Worm (Caenorhabditis elegans) whole organism, L4 larva: ENCODE data around the gene popl-5.

ENCODE experiments used
- F10B5.3 ChIP-seq: sonication (generic microtip); optimal IDR thresholded peaks from 2 replicates; lab custom pipeline; 2016; ENCODE audit warnings: mild to moderate bottlenecking, missing genetic modification characterization, missing compliant biosample characterization
- F37D6.2 ChIP-seq: sonication (generic microtip); optimal IDR thresholded peaks from 2 replicates; lab custom pipeline; 2016; ENCODE audit warnings: mild to moderate bottlenecking, missing genetic modification characterization, missing compliant biosample characterization
- F44E2.7 ChIP-seq: fragments of 200-800 bp; sonication (Bioruptor generic); IDR thresholded peaks from 2 replicates; pipeline ENCODE4 v2.1.2; 2022; ENCODE audit warnings: missing genetic modification characterization, missing compliant biosample characterization
- T20F7.1 ChIP-seq: fragments of 200-800 bp; sonication (Bioruptor generic); optimal IDR thresholded peaks from 2 replicates; lab custom pipeline; 2018; ENCODE audit warnings: mild to moderate bottlenecking, missing genetic modification characterization, missing compliant biosample characterization
- aha-1 ChIP-seq: fragments of 150-350 bp; peaks from one replicate; lab custom pipeline; 2014; ENCODE audit warnings: missing biosample characterization, missing genetic modification characterization
- aly-2 ChIP-seq: sonication (generic microtip); optimal IDR thresholded peaks from 2 replicates; lab custom pipeline; 2018; ENCODE audit warnings: missing biosample characterization, missing genetic modification characterization
- ama-1 ChIP-seq: fragments of 150-350 bp; optimal IDR thresholded peaks from 2 replicates; lab custom pipeline; 2014; ENCODE audit warnings: inconsistent platforms, mixed read lengths
- attf-4 ChIP-seq: sonication (generic microtip); optimal IDR thresholded peaks from 3 replicates; lab custom pipeline; 2017; ENCODE audit warnings: missing biosample characterization, missing genetic modification characterization
- ceh-20 ChIP-seq: fragments of 200-800 bp; sonication (Bioruptor generic); IDR thresholded peaks from 2 replicates; pipeline ENCODE4 v1.3.6; 2022; ENCODE audit warnings: missing genetic modification reagents, missing genetic modification characterization, missing compliant biosample characterization
- ceh-62 ChIP-seq: sonication (generic microtip); optimal IDR thresholded peaks from 2 replicates; lab custom pipeline; 2017; ENCODE audit warnings: missing biosample characterization, missing genetic modification characterization
- cey-2 ChIP-seq: sonication (generic microtip); optimal IDR thresholded peaks from 3 replicates; lab custom pipeline; 2017; ENCODE audit warnings: missing genetic modification characterization, mild to moderate bottlenecking, missing compliant biosample characterization, antibody characterized with exemption, borderline replicate concordance; ENCODE audit not compliant: insufficient read depth
- dmd-6 ChIP-seq: fragments of 200-800 bp; sonication (Bioruptor generic); IDR thresholded peaks from 2 replicates; pipeline ENCODE4 v1.3.6; 2022; ENCODE audit warnings: missing genetic modification reagents, missing genetic modification characterization, missing compliant biosample characterization
- dmd-8 ChIP-seq: fragments of 200-800 bp; sonication (Bioruptor generic); IDR thresholded peaks from 2 replicates; pipeline ENCODE4 v1.3.6; 2022; ENCODE audit warnings: missing genetic modification characterization, missing compliant biosample characterization
- egl-27 ChIP-seq: sonication (generic microtip); optimal IDR thresholded peaks from 3 replicates; lab custom pipeline; 2017; ENCODE audit warnings: missing biosample characterization, missing genetic modification reagents, missing genetic modification characterization
- egl-43 ChIP-seq: fragments of 200-800 bp; sonication (Bioruptor generic); IDR thresholded peaks from 2 replicates; pipeline ENCODE4 v1.3.6; 2022; ENCODE audit warnings: missing genetic modification reagents, missing genetic modification characterization, missing compliant biosample characterization
- gei-8 ChIP-seq: fragments of 200-800 bp; sonication (Bioruptor generic); optimal IDR thresholded peaks from 2 replicates; lab custom pipeline; 2018; ENCODE audit warnings: mild to moderate bottlenecking, missing genetic modification characterization, missing compliant biosample characterization
- hlh-11 ChIP-seq: fragments of 200-800 bp; sonication (Bioruptor generic); optimal IDR thresholded peaks from 2 replicates; lab custom pipeline; 2018; ENCODE audit warnings: mild to moderate bottlenecking, missing genetic modification characterization, missing compliant biosample characterization
- hlh-30 ChIP-seq: sonication (generic microtip); optimal IDR thresholded peaks from 2 replicates; lab custom pipeline; 2017; ENCODE audit warnings: antibody characterized with exemption, mild to moderate bottlenecking, missing genetic modification characterization, missing compliant biosample characterization; ENCODE audit not compliant: insufficient read depth
- hmg-1.1 ChIP-seq: fragments of 200-800 bp; sonication (Bioruptor generic); IDR thresholded peaks from 2 replicates; pipeline ENCODE4 v1.3.6; 2022; ENCODE audit warnings: missing genetic modification reagents, missing genetic modification characterization, missing compliant biosample characterization
- lim-7 ChIP-seq: fragments of 200-800 bp; sonication (Bioruptor generic); IDR thresholded peaks from 2 replicates; pipeline ENCODE4 v1.3.6; 2022; ENCODE audit warnings: missing genetic modification characterization, missing compliant biosample characterization
- lin-1 ChIP-seq: fragments of 200-800 bp; sonication (Bioruptor generic); IDR thresholded peaks from 2 replicates; pipeline ENCODE4 v1.3.6; 2022; ENCODE audit warnings: missing genetic modification reagents, missing genetic modification characterization, missing compliant biosample characterization
- lin-15B ChIP-seq: fragments of 150-350 bp; sonication (generic microtip); optimal IDR thresholded peaks from 3 replicates; lab custom pipeline; 2014; ENCODE audit warnings: missing biosample characterization, missing genetic modification characterization
- lin-29 ChIP-seq: fragments of 200-800 bp; sonication (Bioruptor generic); IDR thresholded peaks from 2 replicates; pipeline ENCODE4 v1.3.6; 2022; ENCODE audit warnings: missing genetic modification reagents, missing genetic modification characterization, missing compliant biosample characterization
- lin-38 ChIP-seq: fragments of 200-800 bp; sonication (Bioruptor generic); IDR thresholded peaks from 2 replicates; pipeline ENCODE4 v1.3.6; 2022; ENCODE audit warnings: missing genetic modification reagents, missing genetic modification characterization, missing compliant biosample characterization
- lin-39 ChIP-seq: fragments of 150-350 bp; optimal IDR thresholded peaks from 2 replicates; lab custom pipeline; 2014; ENCODE audit warnings: missing biosample characterization, missing genetic modification reagents, missing genetic modification characterization
- madf-5 ChIP-seq, 2 experiments: fragments of 200-800 bp; sonication (Bioruptor generic); IDR thresholded peaks; 2 replicates each; pipeline ENCODE4 v1.3.6; 2022; ENCODE audit warnings: missing compliant biosample characterization in 2 of 2, missing genetic modification characterization in 2 of 2
- madf-9 ChIP-seq: fragments of 200-800 bp; sonication (Bioruptor generic); conservative IDR thresholded peaks from 2 replicates; pipeline ENCODE4 v1.3.6; 2022; ENCODE audit warnings: missing genetic modification reagents, missing genetic modification characterization, missing compliant biosample characterization
- mdt-29 ChIP-seq: fragments of 200-800 bp; sonication (Bioruptor generic); IDR thresholded peaks from 2 replicates; pipeline ENCODE4 v1.3.6; 2022; ENCODE audit warnings: missing genetic modification reagents, missing genetic modification characterization, missing compliant biosample characterization
- mes-2 ChIP-seq: sonication (generic microtip); optimal IDR thresholded peaks from 2 replicates; lab custom pipeline; 2016; ENCODE audit warnings: missing genotype, mild to moderate bottlenecking, missing genetic modification characterization, missing compliant biosample characterization; ENCODE audit not compliant: poor library complexity, severe bottlenecking
- mxl-3 ChIP-seq: fragments of 200-800 bp; sonication (Bioruptor generic); optimal IDR thresholded peaks from 2 replicates; lab custom pipeline; 2018; ENCODE audit warnings: mild to moderate bottlenecking, missing genetic modification characterization, missing compliant biosample characterization
- nhr-10 ChIP-seq: fragments of 150-350 bp; optimal IDR thresholded peaks from 2 replicates; lab custom pipeline; 2014; ENCODE audit warnings: missing biosample characterization, missing genetic modification characterization
- nhr-102 ChIP-seq: sonication (generic microtip); optimal IDR thresholded peaks from 2 replicates; lab custom pipeline; 2016; ENCODE audit warnings: mild to moderate bottlenecking, missing genetic modification characterization, moderate library complexity, missing compliant biosample characterization
- nhr-11 ChIP-seq: fragments of 150-350 bp; optimal IDR thresholded peaks from 2 replicates; lab custom pipeline; 2014; ENCODE audit warnings: missing biosample characterization, missing genetic modification characterization
- nhr-237 ChIP-seq: sonication (generic microtip); optimal IDR thresholded peaks from 2 replicates; lab custom pipeline; 2017; ENCODE audit warnings: missing biosample characterization, missing genetic modification characterization
- nhr-77 ChIP-seq: fragments of 150-350 bp; optimal IDR thresholded peaks from 2 replicates; lab custom pipeline; 2014; ENCODE audit warnings: missing biosample characterization, missing genetic modification characterization
- php-3 ChIP-seq: fragments of 200-800 bp; sonication (Bioruptor generic); IDR thresholded peaks from 2 replicates; pipeline ENCODE4 v1.3.6; 2022; ENCODE audit warnings: missing genetic modification reagents, missing genetic modification characterization, missing compliant biosample characterization
- pqm-1 ChIP-seq: sonication (generic microtip); optimal IDR thresholded peaks from 2 replicates; lab custom pipeline; 2017; ENCODE audit warnings: missing biosample characterization, missing genetic modification characterization
- rbr-2 ChIP-seq: sonication (generic microtip); optimal IDR thresholded peaks from 2 replicates; lab custom pipeline; 2016; ENCODE audit warnings: missing genotype, missing genetic modification characterization, missing compliant biosample characterization
- snpc-4 ChIP-seq: fragments of 150-350 bp; optimal IDR thresholded peaks from 2 replicates; lab custom pipeline; 2014; ENCODE audit warnings: missing biosample characterization, missing genetic modification characterization
- spr-1 ChIP-seq: sonication (generic microtip); optimal IDR thresholded peaks from 2 replicates; lab custom pipeline; 2016; ENCODE audit warnings: mild to moderate bottlenecking, missing genetic modification characterization, missing compliant biosample characterization
- tag-97 ChIP-seq: fragments of 200-800 bp; sonication (Bioruptor generic); IDR thresholded peaks from 2 replicates; pipeline ENCODE4 v1.3.6; 2022; ENCODE audit warnings: missing genetic modification characterization, missing compliant biosample characterization
- tra-1 ChIP-seq: fragments of 200-800 bp; sonication (Bioruptor generic); IDR thresholded peaks from 2 replicates; pipeline ENCODE4 v1.3.6; 2022; ENCODE audit warnings: missing genetic modification reagents, missing genetic modification characterization, missing compliant biosample characterization
- unc-130 ChIP-seq: sonication (generic microtip); optimal IDR thresholded peaks from 2 replicates; lab custom pipeline; 2016; ENCODE audit warnings: missing genetic modification reagents, missing genetic modification characterization, missing compliant biosample characterization
- zfp-3 ChIP-seq: fragments of 200-800 bp; sonication (Bioruptor generic); conservative IDR thresholded peaks from 2 replicates; pipeline ENCODE4 v1.3.6; 2022; ENCODE audit warnings: missing genetic modification reagents, missing genetic modification characterization, missing compliant biosample characterization
- zip-11 ChIP-seq: fragments of 200-800 bp; sonication (Bioruptor generic); IDR thresholded peaks from 2 replicates; pipeline ENCODE4 v1.3.6; 2022; ENCODE audit warnings: missing genetic modification characterization, missing compliant biosample characterization
- zip-2 ChIP-seq: fragments of 150-350 bp; optimal IDR thresholded peaks from 2 replicates; lab custom pipeline; 2014; ENCODE audit warnings: missing biosample characterization, missing genetic modification characterization
- ztf-11 ChIP-seq: fragments of 150-350 bp; optimal IDR thresholded peaks from 2 replicates; lab custom pipeline; 2014; ENCODE audit warnings: missing biosample characterization, missing genetic modification characterization
- ztf-7 ChIP-seq: fragments of 150-350 bp; optimal IDR thresholded peaks from 2 replicates; lab custom pipeline; 2014; ENCODE audit warnings: missing biosample characterization, missing genetic modification characterization

popl-5 gene

DNA sequence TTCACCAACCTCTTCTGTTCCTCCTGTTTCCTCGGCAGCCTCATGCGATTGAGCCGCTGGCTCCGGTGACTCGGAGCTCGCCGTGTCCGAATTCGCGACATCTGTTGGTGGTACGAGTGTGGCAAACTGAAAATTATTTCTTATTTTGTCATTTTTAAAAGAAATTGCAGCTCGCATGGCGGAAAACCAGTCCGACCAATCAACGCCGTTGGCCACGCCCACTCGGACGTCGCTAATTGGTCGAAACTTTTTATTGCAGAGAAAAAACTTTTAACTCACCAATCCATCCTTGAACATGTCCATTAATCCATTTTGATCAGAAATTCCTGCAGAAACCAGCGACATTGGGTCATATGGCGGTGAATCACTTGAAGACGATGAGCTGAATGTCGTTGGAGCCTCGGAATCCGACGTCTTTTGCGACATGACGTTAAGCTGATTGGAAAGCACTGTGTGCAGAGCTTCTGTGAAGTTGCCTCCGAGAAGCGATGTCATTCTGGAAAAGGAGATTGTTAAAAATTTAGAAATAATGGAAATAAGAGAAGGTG is 16.8 kb downstream of the popl-5 start, which contains the start of gene bed-2:
Gene bed-2, minus strand, starts transcription at position 498 of the 548 bp plus-strand sequence.
- TF ChIP-seq aha-1: peak; percentile 61
- no peak for TF ChIP-seq cey-2 (tag; lab: Kevin White, UChicago)

DNA sequence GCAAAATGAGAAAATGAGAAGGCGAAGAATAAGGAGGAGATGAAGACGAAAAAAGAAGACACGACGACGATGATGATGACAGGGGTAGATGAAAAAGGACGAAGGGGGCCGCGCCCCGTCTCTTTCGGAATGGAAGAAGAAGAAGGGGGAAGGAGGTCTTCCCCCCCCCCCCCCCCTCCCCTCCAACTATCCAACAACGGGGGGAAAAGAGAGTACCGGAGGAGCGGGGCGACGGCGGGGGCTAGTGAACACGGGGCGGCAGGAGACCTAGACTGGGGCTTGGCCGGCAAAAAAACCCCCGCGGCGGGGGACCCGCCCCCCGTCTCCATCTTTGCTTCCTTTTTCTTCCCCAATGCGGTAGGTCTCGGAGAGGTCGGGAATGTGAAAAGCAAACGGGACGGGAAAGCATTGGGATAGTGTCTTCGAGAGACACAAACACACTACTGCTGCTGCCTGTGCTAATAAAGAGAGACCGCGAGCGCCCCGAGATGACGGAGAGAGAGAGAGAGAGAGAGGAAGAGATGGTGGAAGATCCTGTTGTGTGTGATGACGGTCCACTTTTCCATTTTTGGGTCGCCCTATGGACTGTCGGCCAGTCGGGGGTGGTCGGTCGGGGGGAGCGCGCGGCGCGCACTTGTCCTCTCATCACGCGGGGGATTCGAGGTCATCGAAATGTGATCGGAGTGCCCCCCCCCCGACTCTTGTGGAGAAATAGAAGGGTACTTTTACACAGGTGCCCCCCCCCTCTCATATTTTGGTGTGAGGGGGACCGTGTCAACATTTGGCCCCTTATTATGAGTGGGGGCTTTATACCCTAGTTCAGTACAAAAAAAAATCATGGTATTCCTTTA is 19.3 kb downstream of the popl-5 start:
- TF ChIP-seq madf-5 (GFP tag; IDR thresholded peaks at IDR 0.05; lab: Robert Waterston, UW): no peak
- TF ChIP-seq F10B5.3 (tag; lab: Kevin White, UChicago): no peak
- no peak for TF ChIP-seq F44E2.7 (GFP tag; lab: Robert Waterston, UW)
- no peak for TF ChIP-seq zip-11
- TF ChIP-seq lin-39 (tag; lab: Kevin White, UChicago): no peak
- peak; percentile 51 for TF ChIP-seq hlh-30 (tag; lab: Kevin White, UChicago)
- TF ChIP-seq F37D6.2 (tag; lab: Kevin White, UChicago): no peak
- no peak for TF ChIP-seq lin-1 (GFP tag; lab: Robert Waterston, UW)
- peak; percentile 80 for TF ChIP-seq aha-1
- no peak for TF ChIP-seq ceh-62
- TF ChIP-seq aly-2 (tag; lab: Kevin White, UChicago): no peak
- no peak for TF ChIP-seq ztf-7 (tag; lab: Kevin White, UChicago)
- TF ChIP-seq mdt-29 (GFP tag; lab: Robert Waterston, UW): no peak
- no peak for TF ChIP-seq zip-2 (tag; lab: Kevin White, UChicago)
- TF ChIP-seq nhr-237 (tag; lab: Kevin White, UChicago): no peak
- TF ChIP-seq unc-130 (GFP tag; lab: Kevin White, UChicago): no peak
- TF ChIP-seq dmd-8 (GFP tag; lab: Robert Waterston, UW): no peak
- TF ChIP-seq spr-1 (tag; lab: Kevin White, UChicago): no peak
- TF ChIP-seq egl-27 (tag; lab: Kevin White, UChicago): no peak
- no peak for TF ChIP-seq gei-8 (GFP tag; lab: Kevin White, UChicago)
- no peak for TF ChIP-seq mxl-3
- no peak for TF ChIP-seq ama-1 (lab: Kevin White, UChicago)
- TF ChIP-seq tag-97: no peak
- peak; percentile 26 for TF ChIP-seq lin-38 (GFP tag; lab: Robert Waterston, UW)
- no peak for TF ChIP-seq php-3 (GFP tag; lab: Robert Waterston, UW)
- TF ChIP-seq pqm-1 (tag; lab: Kevin White, UChicago): no peak
- no peak for TF ChIP-seq nhr-102 (tag; lab: Kevin White, UChicago)
- TF ChIP-seq hlh-11 (tag; lab: Kevin White, UChicago): peak; percentile 9
- no peak for TF ChIP-seq T20F7.1 (GFP tag; lab: Kevin White, UChicago)
- TF ChIP-seq tra-1 (GFP tag; lab: Robert Waterston, UW): 0 out of 2 replicates have a peak, but pooled peaks have one; percentile 22
- TF ChIP-seq hmg-1.1 (GFP tag; lab: Robert Waterston, UW): peak; percentile 62
- no peak for TF ChIP-seq lin-29 (GFP tag; lab: Robert Waterston, UW)
- no peak for TF ChIP-seq nhr-11
- no peak for TF ChIP-seq lim-7 (GFP tag; lab: Robert Waterston, UW)
- no peak for TF ChIP-seq nhr-10 (tag; lab: Kevin White, UChicago)
- no peak for TF ChIP-seq zfp-3
- TF ChIP-seq egl-43: no peak
- no peak for TF ChIP-seq rbr-2 (tag; lab: Kevin White, UChicago)
- TF ChIP-seq attf-4 (tag; lab: Kevin White, UChicago): no peak
- TF ChIP-seq madf-9 (GFP tag; lab: Robert Waterston, UW): no peak
- no peak for TF ChIP-seq snpc-4 (tag; lab: Kevin White, UChicago)
- no peak for TF ChIP-seq ztf-11 (tag; lab: Kevin White, UChicago)
- TF ChIP-seq ceh-20 (GFP tag; lab: Robert Waterston, UW): no peak
- 0 out of 2 replicates have a peak, but pooled peaks have one; percentile 13 for TF ChIP-seq dmd-6 (GFP tag; lab: Robert Waterston, UW)
- TF ChIP-seq lin-15B (tag; lab: Kevin White, UChicago): no peak
- TF ChIP-seq nhr-77 (tag; lab: Kevin White, UChicago): no peak
- peak; percentile 27 for TF ChIP-seq mes-2 (tag; lab: Kevin White, UChicago)
